Worm (Caenorhabditis elegans) whole organism, L4 larva: ENCODE measurements around the gene C01G5.5.

Experiments used
- ceh-62 ChIP-seq: sonication (generic microtip); optimal IDR thresholded peaks from 2 replicates; lab custom pipeline; 2017; ENCODE audit warnings: missing biosample characterization, missing genetic modification characterization
- ceh-82 ChIP-seq: sonication (generic microtip); optimal IDR thresholded peaks from 2 replicates; lab custom pipeline; 2017; ENCODE audit warnings: missing biosample characterization, missing genetic modification characterization

- TF ChIP-seq ceh-82 (tag; lab: Kevin White, UChicago) (no peak), ceh-62 (tag; lab: Kevin White, UChicago) (no peak)
These were observed 9.7 kb upstream of the C01G5.5 start for ce11 chrIV:6514700-6515099.
